Worm (Caenorhabditis elegans): ENCODE data around the gene F14D7.6.

- TF ChIP-seq snpc-4 (tag; optimal IDR thresholded peaks at IDR 0.05): no peak
- no peak for TF ChIP-seq unc-62 (GFP tag; optimal IDR thresholded peaks at IDR 0.05)
- no peak for TF ChIP-seq nhr-76 (tag; optimal IDR thresholded peaks at IDR 0.05)
- TF ChIP-seq fkh-2 (tag; optimal IDR thresholded peaks at IDR 0.05): no peak
- TF ChIP-seq pha-4 (tag; optimal IDR thresholded peaks at IDR 0.05): no peak
- TF ChIP-seq egl-27 (tag; optimal IDR thresholded peaks at IDR 0.05): no peak
- TF ChIP-seq ztf-4 (tag; optimal IDR thresholded peaks at IDR 0.05): no peak
- no peak for TF ChIP-seq ceh-82 (tag; optimal IDR thresholded peaks at IDR 0.05)
- TF ChIP-seq mml-1 (tag; optimal IDR thresholded peaks at IDR 0.05): no peak
- TF ChIP-seq unc-39 (tag; optimal IDR thresholded peaks at IDR 0.05): no peak
- no peak for TF ChIP-seq ama-1 (optimal IDR thresholded peaks at IDR 0.05)
- TF ChIP-seq nhr-77 (tag; optimal IDR thresholded peaks at IDR 0.05): no peak
- TF ChIP-seq mdl-1 (tag; optimal IDR thresholded peaks at IDR 0.05): no peak
Observed at ce11 chrV:14294396-14294795, 6.8 kb upstream of the F14D7.6 start, which contains the start of gene F14D7.9.

Data from whole organism, L3 larva.